Worm (Caenorhabditis elegans) whole organism, L1 larva: Measurements from ENCODE around the gene puf-9.

Experiments
- fkh-4 ChIP-seq: sonication (generic microtip); optimal IDR thresholded peaks from 2 replicates; lab custom pipeline; 2016; ENCODE audit warnings: missing compliant biosample characterization, missing genetic modification characterization, borderline replicate concordance
- nhr-77 ChIP-seq: fragments of 150-350 bp; optimal IDR thresholded peaks from 2 replicates; lab custom pipeline; 2014; ENCODE audit warnings: missing biosample characterization, missing genetic modification characterization

- no peak for TF ChIP-seq nhr-77 (tag; lab: Kevin White, UChicago)
- TF ChIP-seq fkh-4 (tag; lab: Kevin White, UChicago) = no peak
Observed at ce11 chrX:5839143-5839542, 2.2 kb upstream of the puf-9 start.
